Fruit fly (Drosophila melanogaster): ENCODE measurements at regions not wholly inside any gene's neighbourhood (a gene's known extent, or its start where the extent isn't known, plus 50 kb on each side); places are given as distances from the start of the nearest gene placed in this dataset.
A peak's percentile ranks its signal among the peaks of the same experiment; 100 is the strongest.

dm6 chr3L:10361403-10361941 is 51.1 kb upstream of the CG12362 start (continued):
- TF ChIP-seq CG8359 (GFP tag; optimal IDR thresholded peaks at IDR 0.05; ENCODE audit: borderline replicate concordance) (no peak), bigmax (GFP tag; optimal IDR thresholded peaks at IDR 0.05) (no peak), CG2116 (GFP tag; optimal IDR thresholded peaks at IDR 0.05) (no peak), Sox102F (GFP tag; optimal IDR thresholded peaks at IDR 0.05) (peak; percentile 8), Chrac-16 (GFP tag; optimal IDR thresholded peaks at IDR 0.05) (peak; percentile 16), CG6791 (GFP tag; IDR thresholded peaks at IDR 0.05; ENCODE audit: partially characterized antibody) (no peak), Jarid2 (GFP tag; optimal IDR thresholded peaks at IDR 0.05) (no peak), ci (GFP tag; IDR thresholded peaks at IDR 0.05) (peak; percentile 74; the same call in 2 of the 3 replicates), chm (GFP tag; IDR thresholded peaks at IDR 0.05) (peak; percentile 69), Fer1 (GFP tag; optimal IDR thresholded peaks at IDR 0.05) (no peak), hkb (optimal IDR thresholded peaks at IDR 0.05) (no peak), hkb (GFP tag; IDR thresholded peaks at IDR 0.05) (0 out of 2 replicates have a peak, but pooled peaks have one; percentile 24), Ptx1 (GFP tag; IDR thresholded peaks at IDR 0.05) (0 out of 2 replicates have a peak, but pooled peaks have one; percentile 30), CG4730 (GFP tag; IDR thresholded peaks at IDR 0.05) (peak; percentile 46; the same call in 1 of the 2 replicates), CG9437 (GFP tag; optimal IDR thresholded peaks at IDR 0.05) (no peak), gem (tag; optimal IDR thresholded peaks at IDR 0.05) (peak; percentile 30), PHDP (tag; optimal IDR thresholded peaks at IDR 0.05) (peak; percentile 16), fd3F (GFP tag; optimal IDR thresholded peaks at IDR 0.05) (no peak), CG11696 (GFP tag; IDR thresholded peaks at IDR 0.05) (peak; percentile 84), E2f2 (GFP tag; IDR thresholded peaks at IDR 0.05) (peak; percentile 35; the same call in 1 of the 2 replicates), z (GFP tag; IDR thresholded peaks at IDR 0.05) (no peak), esg (GFP tag; conservative IDR thresholded peaks at IDR 0.05) (0 out of 2 replicates have a peak, but pooled peaks have one; percentile 17), dati (GFP tag; IDR thresholded peaks at IDR 0.05) (no peak), Camta (GFP tag; optimal IDR thresholded peaks at IDR 0.05) (peak; percentile 3), CG7839 (tag; optimal IDR thresholded peaks at IDR 0.05) (peak; percentile 6), lola (GFP tag; optimal IDR thresholded peaks at IDR 0.05) (peak in 1 of 3 experiments; percentile 26), crp (GFP tag; optimal IDR thresholded peaks at IDR 0.05) (no peak), sob (GFP tag; IDR thresholded peaks at IDR 0.05) (0 out of 2 replicates have a peak, but pooled peaks have one; percentile 30), CG2120 (GFP tag; optimal IDR thresholded peaks at IDR 0.05) (peak; percentile 21), CG30403 (GFP tag; optimal IDR thresholded peaks at IDR 0.05) (peak; percentile 14), ewg (GFP tag; optimal IDR thresholded peaks at IDR 0.05) (no peak), dysf (GFP tag; IDR thresholded peaks at IDR 0.05) (peak; percentile 45; the same call in 2 of the 3 replicates), Xrp1 (GFP tag; IDR thresholded peaks at IDR 0.05) (peak; percentile 60; the same call in 1 of the 2 replicates), CG14667 (GFP tag; IDR thresholded peaks at IDR 0.05) (0 out of 2 replicates have a peak, but pooled peaks have one; percentile 10), CG10267 (tag; optimal IDR thresholded peaks at IDR 0.05) (peak; percentile 7), vvl (GFP tag; IDR thresholded peaks at IDR 0.05) (peak; percentile 54), Side (GFP tag; optimal IDR thresholded peaks at IDR 0.05) (no peak), E2f1 (GFP tag; IDR thresholded peaks at IDR 0.05) (peak; percentile 37; the same call in 1 of the 2 replicates), tin (GFP tag; optimal IDR thresholded peaks at IDR 0.05) (no peak), cato (GFP tag; optimal IDR thresholded peaks at IDR 0.05; ENCODE audit: borderline replicate concordance) (no peak), HLH3B (GFP tag; IDR thresholded peaks at IDR 0.05) (0 out of 2 replicates have a peak, but pooled peaks have one; percentile 12), D19A (tag; optimal IDR thresholded peaks at IDR 0.05) (no peak), CG18262 (tag; optimal IDR thresholded peaks at IDR 0.05) (peak; percentile 25), ap (GFP tag; IDR thresholded peaks at IDR 0.05) (0 out of 2 replicates have a peak, but pooled peaks have one; percentile 27), CG7372 (GFP tag; IDR thresholded peaks at IDR 0.05) (peak; percentile 15; the same call in 1 of the 2 replicates), Meics (GFP tag; optimal IDR thresholded peaks at IDR 0.05) (peak; percentile 1), CG43689 (GFP tag; IDR thresholded peaks at IDR 0.05) (no peak), CG15269 (tag; optimal IDR thresholded peaks at IDR 0.05) (peak; percentile 28), B-H1 (GFP tag; IDR thresholded peaks at IDR 0.05) (no peak)
